Fruit fly (Drosophila melanogaster) whole organism, embryonic: Measurements from ENCODE around the gene chif.

ENCODE experiments used
- Atf-2 ChIP-seq: fragments of 200-800 bp; sonication (Bioruptor generic); optimal IDR thresholded peaks from 2 replicates; lab custom pipeline; 2016; ENCODE audit warnings: missing biosample characterization, missing genetic modification characterization
- Bgb ChIP-seq: fragments of 200-800 bp; sonication (Bioruptor generic); IDR thresholded peaks from 2 replicates; pipeline ENCODE4 v1.3.6; 2022; ENCODE audit warnings: missing biosample characterization, missing genetic modification characterization; ENCODE audit not compliant: partially characterized antibody
- CG15696 ChIP-seq: fragments of 200-800 bp; sonication (Bioruptor generic); optimal IDR thresholded peaks from 2 replicates; lab custom pipeline; 2019; ENCODE audit warnings: missing biosample characterization, mild to moderate bottlenecking, missing genetic modification characterization, moderate library complexity
- CG1602 ChIP-seq: fragments of 200-800 bp; sonication (Bioruptor generic); optimal IDR thresholded peaks from 3 replicates; lab custom pipeline; 2016; ENCODE audit warnings: missing biosample characterization, missing genetic modification characterization
- CG17359 ChIP-seq: fragments of 200-800 bp; sonication (Bioruptor generic); optimal IDR thresholded peaks from 3 replicates; lab custom pipeline; 2018; ENCODE audit warnings: missing biosample characterization, mild to moderate bottlenecking, missing genetic modification characterization, moderate library complexity
- CG1792 ChIP-seq: fragments of 200-800 bp; sonication (Bioruptor generic); optimal IDR thresholded peaks from 2 replicates; lab custom pipeline; 2016; ENCODE audit warnings: missing biosample characterization, missing genetic modification characterization
- CG18476 ChIP-seq: fragments of 200-800 bp; sonication (Bioruptor generic); optimal IDR thresholded peaks from 2 replicates; lab custom pipeline; 2016; ENCODE audit warnings: missing biosample characterization, mild to moderate bottlenecking, missing genetic modification characterization
- CG18764 ChIP-seq: fragments of 200-800 bp; sonication (Bioruptor generic); optimal IDR thresholded peaks from 3 replicates; lab custom pipeline; 2016; ENCODE audit warnings: missing biosample characterization, missing genetic modification characterization
- CG2889 ChIP-seq: fragments of 200-800 bp; sonication (Bioruptor generic); IDR thresholded peaks from 3 replicates; pipeline ENCODE4 v1.3.6; 2022; ENCODE audit warnings: missing biosample characterization, missing genetic modification characterization
- CG3407 ChIP-seq: fragments of 200-800 bp; sonication (Bioruptor generic); optimal IDR thresholded peaks from 2 replicates; lab custom pipeline; 2018; ENCODE audit warnings: missing biosample characterization, mild to moderate bottlenecking, missing genetic modification characterization
- CG43689 ChIP-seq: fragments of 200-800 bp; sonication (Bioruptor generic); IDR thresholded peaks from 2 replicates; pipeline ENCODE4 v1.3.6; 2022; ENCODE audit warnings: missing biosample characterization, missing genetic modification characterization
- CG4707 ChIP-seq: fragments of 200-800 bp; sonication (Bioruptor generic); optimal IDR thresholded peaks from 2 replicates; lab custom pipeline; 2018; ENCODE audit warnings: missing biosample characterization, mild to moderate bottlenecking, missing genetic modification characterization, moderate library complexity
- CG7556 ChIP-seq: fragments of 200-800 bp; sonication (Bioruptor generic); optimal IDR thresholded peaks from 2 replicates; lab custom pipeline; 2017; ENCODE audit warnings: missing biosample characterization, mild to moderate bottlenecking, missing genetic modification characterization
- CG8765 ChIP-seq: fragments of 200-800 bp; sonication (Bioruptor generic); IDR thresholded peaks from 2 replicates; pipeline ENCODE4 v1.3.6; 2022; ENCODE audit warnings: missing biosample characterization, missing genetic modification characterization
- D ChIP-seq, 2 experiments: fragments of 200-800 bp in 1 of 2; fragments of >200 bp in 1 of 2; sonication (Bioruptor generic) in 1 of 2; optimal IDR thresholded peaks; 2 replicates in 1 of 2; 3 replicates in 1 of 2; lab custom pipeline; 2017; ENCODE audit warnings: mild to moderate bottlenecking in 1 of 2, missing biosample characterization in 1 of 2, missing genetic modification characterization in 1 of 2, missing genetic modification reagents in 1 of 2
- Dfd ChIP-seq, 2 experiments: fragments of >200 bp; optimal IDR thresholded peaks; 2 replicates each; lab custom pipeline; 2017; ENCODE audit warnings: missing biosample characterization in 2 of 2, missing genetic modification characterization in 2 of 2
- Doc3 ChIP-seq: fragments of 200-800 bp; sonication (Bioruptor generic); IDR thresholded peaks from 3 replicates; pipeline ENCODE4 v1.3.6; 2022; ENCODE audit warnings: missing biosample characterization, missing genetic modification characterization; ENCODE audit not compliant: partially characterized antibody
- ERR ChIP-seq: fragments of 200-800 bp; sonication (Bioruptor generic); optimal IDR thresholded peaks from 2 replicates; lab custom pipeline; 2016; ENCODE audit warnings: missing biosample characterization, missing genetic modification characterization
- Fer3 ChIP-seq: fragments of 200-800 bp; sonication (Bioruptor generic); optimal IDR thresholded peaks from 2 replicates; lab custom pipeline; 2018; ENCODE audit warnings: missing biosample characterization, mild to moderate bottlenecking, missing genetic modification characterization, moderate library complexity
- Hmr ChIP-seq: fragments of 200-800 bp; sonication (Bioruptor generic); optimal IDR thresholded peaks from 3 replicates; lab custom pipeline; 2017; ENCODE audit warnings: mild to moderate bottlenecking, missing biosample characterization, missing genetic modification reagents, missing genetic modification characterization
- Hsf ChIP-seq: fragments of 200-800 bp; sonication (Bioruptor generic); optimal IDR thresholded peaks from 3 replicates; lab custom pipeline; 2016; ENCODE audit warnings: missing biosample characterization, missing genetic modification characterization
- Mad ChIP-seq: fragments of 200-800 bp; sonication (Bioruptor generic); optimal IDR thresholded peaks from 2 replicates; lab custom pipeline; 2016; ENCODE audit warnings: missing biosample characterization, missing genetic modification characterization
- NfI ChIP-seq: fragments of 200-800 bp; sonication (Bioruptor generic); optimal IDR thresholded peaks from 3 replicates; lab custom pipeline; 2018; ENCODE audit warnings: missing biosample characterization, mild to moderate bottlenecking, missing genetic modification characterization, moderate library complexity
- Oaz ChIP-seq: fragments of 200-800 bp; sonication (Bioruptor generic); IDR thresholded peaks from 2 replicates; pipeline ENCODE4 v1.3.6; 2022; ENCODE audit warnings: missing biosample characterization, missing genetic modification characterization
- Opbp ChIP-seq: fragments of 200-800 bp; sonication (Bioruptor generic); IDR thresholded peaks from 3 replicates; pipeline ENCODE4 v1.3.6; 2022; ENCODE audit warnings: missing biosample characterization, missing genetic modification characterization; ENCODE audit not compliant: partially characterized antibody
- Spps ChIP-seq: fragments of 200-800 bp; sonication (Bioruptor generic); optimal IDR thresholded peaks from 2 replicates; lab custom pipeline; 2018; ENCODE audit warnings: missing biosample characterization, mild to moderate bottlenecking, missing genetic modification characterization
- TFAM ChIP-seq: fragments of 200-800 bp; sonication (Bioruptor generic); optimal IDR thresholded peaks from 2 replicates; lab custom pipeline; 2017; ENCODE audit warnings: missing biosample characterization, missing genetic modification characterization, inconsistent platforms
- Taf1 ChIP-seq: fragments of 200-800 bp; sonication (Bioruptor generic); IDR thresholded peaks from 2 replicates; pipeline ENCODE4 v1.3.6; 2022; ENCODE audit warnings: missing biosample characterization, missing genetic modification characterization
- ac ChIP-seq: fragments of 200-800 bp; sonication (Bioruptor generic); optimal IDR thresholded peaks from 3 replicates; lab custom pipeline; 2017; ENCODE audit warnings: missing biosample characterization, mild to moderate bottlenecking, missing genetic modification characterization
- az2 ChIP-seq: fragments of 200-800 bp; sonication (Bioruptor generic); optimal IDR thresholded peaks from 3 replicates; lab custom pipeline; 2016; ENCODE audit warnings: missing biosample characterization, missing genetic modification characterization
- chif ChIP-seq, 2 experiments: fragments of 200-800 bp; sonication (Bioruptor generic); optimal IDR thresholded peaks; 3 replicates each; lab custom pipeline; 2016; ENCODE audit warnings: missing biosample characterization in 2 of 2, missing genetic modification characterization in 2 of 2
- ci ChIP-seq: fragments of 200-800 bp; sonication (Bioruptor generic); IDR thresholded peaks from 3 replicates; pipeline ENCODE4 v1.3.6; 2022; ENCODE audit warnings: missing biosample characterization, missing genetic modification characterization
- corto ChIP-seq: fragments of 200-800 bp; sonication (Bioruptor generic); optimal IDR thresholded peaks from 2 replicates; lab custom pipeline; 2016; ENCODE audit warnings: missing biosample characterization, mild to moderate bottlenecking, missing genetic modification characterization, moderate library complexity
- crol ChIP-seq: fragments of 200-800 bp; sonication (Bioruptor generic); IDR thresholded peaks from 2 replicates; pipeline ENCODE4 v1.3.6; 2022; ENCODE audit warnings: missing biosample characterization, missing genetic modification characterization
- cwo ChIP-seq: fragments of 200-800 bp; sonication (Bioruptor generic); optimal IDR thresholded peaks from 3 replicates; lab custom pipeline; 2017; ENCODE audit warnings: missing biosample characterization, missing genetic modification characterization, mild to moderate bottlenecking, moderate library complexity, missing genetic modification reagents
- danr ChIP-seq: fragments of 200-800 bp; sonication (Bioruptor generic); IDR thresholded peaks from 2 replicates; pipeline ENCODE4 v1.3.6; 2022; ENCODE audit warnings: missing biosample characterization, missing genetic modification characterization
- esg ChIP-seq: fragments of 200-800 bp; sonication (Bioruptor generic); conservative IDR thresholded peaks from 2 replicates; pipeline ENCODE4 v1.3.6; 2022; ENCODE audit warnings: missing biosample characterization, missing genetic modification characterization
- h ChIP-seq: fragments of >200 bp; optimal IDR thresholded peaks from 2 replicates; lab custom pipeline; 2017
- hb ChIP-seq: fragments of 200-800 bp; sonication (Bioruptor generic); IDR thresholded peaks from 3 replicates; pipeline ENCODE4 v1.3.6; 2022; ENCODE audit warnings: missing biosample characterization, missing genetic modification characterization; ENCODE audit not compliant: partially characterized antibody
- ind ChIP-seq: fragments of 200-800 bp; sonication (Bioruptor generic); optimal IDR thresholded peaks from 3 replicates; lab custom pipeline; 2016; ENCODE audit warnings: missing biosample characterization, missing genetic modification characterization
- klu ChIP-seq: fragments of 200-800 bp; sonication (Bioruptor generic); IDR thresholded peaks from 2 replicates; pipeline ENCODE4 v1.3.6; 2022; ENCODE audit warnings: missing biosample characterization, missing genetic modification characterization
- nau ChIP-seq: fragments of 200-800 bp; sonication (Bioruptor generic); optimal IDR thresholded peaks from 3 replicates; lab custom pipeline; 2017; ENCODE audit warnings: missing biosample characterization, mild to moderate bottlenecking, missing genetic modification characterization, missing genetic modification reagents
- nerfin-1 ChIP-seq: fragments of 200-800 bp; sonication (Bioruptor generic); optimal IDR thresholded peaks from 3 replicates; lab custom pipeline; 2019; ENCODE audit warnings: missing biosample characterization, mild to moderate bottlenecking, missing genetic modification characterization, moderate library complexity
- salm ChIP-seq: fragments of 200-800 bp; sonication (Bioruptor generic); optimal IDR thresholded peaks from 2 replicates; lab custom pipeline; 2018; ENCODE audit warnings: missing biosample characterization, mild to moderate bottlenecking, missing genetic modification characterization
- shn ChIP-seq: fragments of 200-800 bp; sonication (Bioruptor generic); optimal IDR thresholded peaks from 3 replicates; lab custom pipeline; 2016; ENCODE audit warnings: missing biosample characterization, missing genetic modification characterization
- so ChIP-seq: fragments of 200-800 bp; sonication (Bioruptor generic); IDR thresholded peaks from 3 replicates; pipeline ENCODE4 v1.3.6; 2022; ENCODE audit warnings: missing biosample characterization, missing genetic modification characterization
- stwl ChIP-seq: fragments of 200-800 bp; sonication (Bioruptor generic); optimal IDR thresholded peaks from 3 replicates; lab custom pipeline; 2018; ENCODE audit warnings: missing biosample characterization, mild to moderate bottlenecking, missing genetic modification characterization, moderate library complexity
- tin ChIP-seq: fragments of 200-800 bp; sonication (Bioruptor generic); optimal IDR thresholded peaks from 3 replicates; lab custom pipeline; 2016; ENCODE audit warnings: missing biosample characterization, missing genetic modification characterization
- tup ChIP-seq: fragments of 200-800 bp; sonication (Bioruptor generic); optimal IDR thresholded peaks from 2 replicates; lab custom pipeline; 2016; ENCODE audit warnings: missing biosample characterization, mild to moderate bottlenecking, missing genetic modification characterization, moderate library complexity
- wek ChIP-seq: fragments of 200-800 bp; sonication (Bioruptor generic); optimal IDR thresholded peaks from 3 replicates; lab custom pipeline; 2018; ENCODE audit warnings: missing biosample characterization, mild to moderate bottlenecking, missing genetic modification characterization, moderate library complexity

chif gene

dm6 chr2L:16356249-16357025 is 4.0 kb upstream of the chif start, which contains the start of gene CaBP1 (continued):
- TF ChIP-seq chif (GFP tag; optimal IDR thresholded peaks at IDR 0.05; lab: Kevin White, UChicago) (no peak), shn (no peak), Atf-2 (GFP tag; lab: Kevin White, UChicago) (no peak), CG43689 (GFP tag; lab: Robert Waterston, UW) (no peak), ac (GFP tag; lab: Kevin White, UChicago) (no peak), corto (GFP tag; lab: Kevin White, UChicago) (no peak), CG4707 (GFP tag; lab: Kevin White, UChicago) (no peak), CG8765 (GFP tag; lab: Robert Waterston, UW) (no peak), CG15696 (no peak), TFAM (GFP tag; lab: Kevin White, UChicago) (no peak), ERR (no peak), Fer3 (tag; lab: Kevin White, UChicago) (no peak), danr (GFP tag; lab: Robert Waterston, UW) (no peak), tup (GFP tag; lab: Kevin White, UChicago) (no peak), nerfin-1 (tag; lab: Kevin White, UChicago) (no peak), CG2889 (no peak), Dfd (GFP tag; optimal IDR thresholded peaks at IDR 0.05; lab: Kevin White, UChicago) (no peak), h (lab: Kevin White, UChicago) (no peak), tin (GFP tag; lab: Kevin White, UChicago) (no peak), Hsf (no peak), cwo (GFP tag; lab: Kevin White, UChicago) (no peak), CG3407 (GFP tag; lab: Kevin White, UChicago) (no peak), klu (GFP tag; lab: Robert Waterston, UW) (no peak), CG17359 (tag; lab: Kevin White, UChicago) (no peak), Spps (tag; lab: Kevin White, UChicago) (no peak), CG18764 (GFP tag; lab: Kevin White, UChicago) (no peak), hb (GFP tag; lab: Robert Waterston, UW) (peak; percentile 91), az2 (GFP tag; lab: Kevin White, UChicago) (no peak), CG18476 (GFP tag; lab: Kevin White, UChicago) (no peak), Bgb (GFP tag; lab: Robert Waterston, UW) (peak; percentile 90), Doc3 (GFP tag; lab: Robert Waterston, UW) (peak; percentile 99), ci (GFP tag; lab: Robert Waterston, UW) (no peak), ind (GFP tag; lab: Kevin White, UChicago) (no peak), esg (no peak), stwl (peak; percentile 75), Hmr (peak; percentile 16), CG1602 (GFP tag; lab: Kevin White, UChicago) (no peak), Oaz (GFP tag; lab: Robert Waterston, UW) (no peak), nau (GFP tag; lab: Kevin White, UChicago) (no peak), Opbp (peak; percentile 93; the same call in 2 of the 3 replicates), wek (no peak), CG1792 (GFP tag; lab: Kevin White, UChicago) (no peak), Taf1 (no peak), so (GFP tag; lab: Robert Waterston, UW) (no peak), Mad (GFP tag; lab: Kevin White, UChicago) (no peak), crol (no peak), NfI (no peak), CG7556 (no peak), salm (tag; lab: Kevin White, UChicago) (no peak), D (optimal IDR thresholded peaks at IDR 0.05; lab: Kevin White, UChicago) (no peak), D (GFP tag; optimal IDR thresholded peaks at IDR 0.05; lab: Kevin White, UChicago) (no peak)
